Fruit fly (Drosophila melanogaster): ENCODE data around the gene Ggamma30A.

Ggamma30A gene

dm6 chr2L:9236404-9236803 is 20.0 kb upstream of the Ggamma30A start:
- no peak for TF ChIP-seq usp (GFP tag; optimal IDR thresholded peaks at IDR 0.05)
- no peak for TF ChIP-seq pan (optimal IDR thresholded peaks at IDR 0.05)
- no peak for TF ChIP-seq EcR (GFP tag; optimal IDR thresholded peaks at IDR 0.05)
- no peak for TF ChIP-seq CG8478 (optimal IDR thresholded peaks at IDR 0.05)
- TF ChIP-seq psq (optimal IDR thresholded peaks at IDR 0.05): no peak
- no peak for TF ChIP-seq Dll (optimal IDR thresholded peaks at IDR 0.05)

dm6 chr2L:9237212-9238031 is 18.9 kb upstream of the Ggamma30A start:
- peak; percentile 89 for TF ChIP-seq Dll (optimal IDR thresholded peaks at IDR 0.05)
- no peak for TF ChIP-seq usp (GFP tag; optimal IDR thresholded peaks at IDR 0.05)
- TF ChIP-seq pan (optimal IDR thresholded peaks at IDR 0.05): no peak

- TF ChIP-seq CG8478 (optimal IDR thresholded peaks at IDR 0.05): no peak
- no peak for TF ChIP-seq usp (GFP tag; optimal IDR thresholded peaks at IDR 0.05)
- TF ChIP-seq EcR (GFP tag; optimal IDR thresholded peaks at IDR 0.05): no peak
- no peak for TF ChIP-seq pan (optimal IDR thresholded peaks at IDR 0.05)
- no peak for TF ChIP-seq Dll (optimal IDR thresholded peaks at IDR 0.05)
- no peak for TF ChIP-seq psq (optimal IDR thresholded peaks at IDR 0.05)
Observed at dm6 chr2L:9244263-9244662, 12.1 kb upstream of the Ggamma30A start.

dm6 chr2L:9250942-9251341 is 5.4 kb upstream of the Ggamma30A start, which contains the start of gene aust:
TSS of gene aust (minus strand) at chr2L:9251042.
- TF ChIP-seq usp (GFP tag; optimal IDR thresholded peaks at IDR 0.05) (no peak), Dll (optimal IDR thresholded peaks at IDR 0.05) (no peak), EcR (GFP tag; optimal IDR thresholded peaks at IDR 0.05) (no peak), psq (optimal IDR thresholded peaks at IDR 0.05) (no peak), pan (optimal IDR thresholded peaks at IDR 0.05) (no peak), CG8478 (optimal IDR thresholded peaks at IDR 0.05) (no peak)

- TF ChIP-seq Dll (optimal IDR thresholded peaks at IDR 0.05) (no peak), psq (optimal IDR thresholded peaks at IDR 0.05) (no peak), pan (optimal IDR thresholded peaks at IDR 0.05) (no peak), EcR (GFP tag; optimal IDR thresholded peaks at IDR 0.05) (no peak), usp (GFP tag; optimal IDR thresholded peaks at IDR 0.05) (no peak), CG8478 (optimal IDR thresholded peaks at IDR 0.05) (no peak)
Observed at dm6 chr2L:9252947-9253346, 3.4 kb upstream of the Ggamma30A start, which contains the start of gene borr. TSS of gene borr (minus strand) at chr2L:9253118.

dm6 chr2L:9254754-9255153 is 1.6 kb upstream of the Ggamma30A start, which contains the start of gene lectin-30A:
TSS of gene lectin-30A (minus strand) at chr2L:9254854.
- TF ChIP-seq usp (GFP tag; optimal IDR thresholded peaks at IDR 0.05) (no peak), Dll (optimal IDR thresholded peaks at IDR 0.05) (no peak), EcR (GFP tag; optimal IDR thresholded peaks at IDR 0.05) (no peak), CG8478 (optimal IDR thresholded peaks at IDR 0.05) (no peak), psq (optimal IDR thresholded peaks at IDR 0.05) (no peak), pan (optimal IDR thresholded peaks at IDR 0.05) (no peak)

dm6 chr2L:9266060-9266459 is 9.7 kb downstream of the Ggamma30A start:
- TF ChIP-seq EcR (GFP tag; optimal IDR thresholded peaks at IDR 0.05): no peak
- TF ChIP-seq psq (optimal IDR thresholded peaks at IDR 0.05): no peak
- no peak for TF ChIP-seq pan (optimal IDR thresholded peaks at IDR 0.05)
- no peak for TF ChIP-seq Dll (optimal IDR thresholded peaks at IDR 0.05)
- TF ChIP-seq usp (GFP tag; optimal IDR thresholded peaks at IDR 0.05): no peak
- no peak for TF ChIP-seq CG8478 (optimal IDR thresholded peaks at IDR 0.05)

dm6 chr2L:9272107-9272506 is 15.7 kb downstream of the Ggamma30A start:
- no peak for TF ChIP-seq EcR (GFP tag; optimal IDR thresholded peaks at IDR 0.05)
- TF ChIP-seq Dll (optimal IDR thresholded peaks at IDR 0.05): no peak
- no peak for TF ChIP-seq pan (optimal IDR thresholded peaks at IDR 0.05)
- no peak for TF ChIP-seq CG8478 (optimal IDR thresholded peaks at IDR 0.05)
- no peak for TF ChIP-seq psq (optimal IDR thresholded peaks at IDR 0.05)
- TF ChIP-seq usp (GFP tag; optimal IDR thresholded peaks at IDR 0.05): no peak

- no peak for TF ChIP-seq pan (optimal IDR thresholded peaks at IDR 0.05)
- TF ChIP-seq psq (optimal IDR thresholded peaks at IDR 0.05): no peak
- TF ChIP-seq EcR (GFP tag; optimal IDR thresholded peaks at IDR 0.05): no peak
- no peak for TF ChIP-seq Dll (optimal IDR thresholded peaks at IDR 0.05)
- no peak for TF ChIP-seq CG8478 (optimal IDR thresholded peaks at IDR 0.05)
- TF ChIP-seq usp (GFP tag; optimal IDR thresholded peaks at IDR 0.05): no peak
Observed at dm6 chr2L:9321022-9321421, 64.7 kb downstream of the Ggamma30A start.

- TF ChIP-seq psq (optimal IDR thresholded peaks at IDR 0.05) (no peak), CG8478 (optimal IDR thresholded peaks at IDR 0.05) (no peak), pan (optimal IDR thresholded peaks at IDR 0.05) (no peak), usp (GFP tag; optimal IDR thresholded peaks at IDR 0.05) (no peak), Dll (optimal IDR thresholded peaks at IDR 0.05) (no peak), EcR (GFP tag; optimal IDR thresholded peaks at IDR 0.05) (no peak)
Observed at dm6 chr2L:9327444-9327843, 71.1 kb downstream of the Ggamma30A start, which contains the start of gene CG17005. TSS of gene CG17005 (plus strand) at chr2L:9327744.

- TF ChIP-seq Dll (optimal IDR thresholded peaks at IDR 0.05): no peak
- no peak for TF ChIP-seq EcR (GFP tag; optimal IDR thresholded peaks at IDR 0.05)
- no peak for TF ChIP-seq pan (optimal IDR thresholded peaks at IDR 0.05)
- TF ChIP-seq CG8478 (optimal IDR thresholded peaks at IDR 0.05): no peak
- TF ChIP-seq psq (optimal IDR thresholded peaks at IDR 0.05): no peak
- no peak for TF ChIP-seq usp (GFP tag; optimal IDR thresholded peaks at IDR 0.05)
Observed at dm6 chr2L:9330628-9331027, 74.3 kb downstream of the Ggamma30A start, which contains the start of gene Cks30A. TSS of gene Cks30A (plus strand) at chr2L:9330763.

dm6 chr2L:9333300-9333876 is 77.0 kb downstream of the Ggamma30A start, which contains the start of gene Eaat1:
TSS of gene Eaat1 (plus strand) at chr2L:9333567.
- no peak for TF ChIP-seq pan (optimal IDR thresholded peaks at IDR 0.05)
- TF ChIP-seq usp (GFP tag; optimal IDR thresholded peaks at IDR 0.05): no peak
- TF ChIP-seq EcR (GFP tag; optimal IDR thresholded peaks at IDR 0.05): no peak
- no peak for TF ChIP-seq Dll (optimal IDR thresholded peaks at IDR 0.05)
- TF ChIP-seq psq (optimal IDR thresholded peaks at IDR 0.05): no peak
- TF ChIP-seq CG8478 (optimal IDR thresholded peaks at IDR 0.05): no peak

Measured in whole organism.